Fruit fly (Drosophila melanogaster) whole organism, prepupa: ENCODE results near the gene Tomosyn.

ENCODE experiments used
- Blimp-1 ChIP-seq: fragments of 200-800 bp; sonication (Bioruptor generic); optimal IDR thresholded peaks from 3 replicates; lab custom pipeline; 2017; ENCODE audit warnings: missing biosample characterization, missing genetic modification characterization, mild to moderate bottlenecking, moderate library complexity, missing genetic modification reagents
- CG10631 ChIP-seq: fragments of 200-800 bp; sonication (Bioruptor generic); optimal IDR thresholded peaks from 2 replicates; lab custom pipeline; 2016; ENCODE audit warnings: missing biosample characterization, missing genetic modification characterization
- CG10669 ChIP-seq: fragments of 200-800 bp; sonication (Bioruptor generic); optimal IDR thresholded peaks from 3 replicates; lab custom pipeline; 2018; ENCODE audit warnings: missing biosample characterization, mild to moderate bottlenecking, missing genetic modification characterization, moderate library complexity
- CG11294 ChIP-seq: fragments of 200-800 bp; sonication (Bioruptor generic); IDR thresholded peaks from 2 replicates; pipeline ENCODE4 v1.3.6; 2022; ENCODE audit warnings: missing biosample characterization, missing genetic modification characterization
- CG11762 ChIP-seq: fragments of 200-800 bp; sonication (Bioruptor generic); optimal IDR thresholded peaks from 3 replicates; lab custom pipeline; 2016; ENCODE audit warnings: missing biosample characterization, missing genetic modification characterization; ENCODE audit not compliant: insufficient read depth
- CG11902 ChIP-seq: fragments of 200-800 bp; sonication (Bioruptor generic); optimal IDR thresholded peaks from 3 replicates; lab custom pipeline; 2016; ENCODE audit warnings: missing biosample characterization, missing genetic modification characterization
- CG15336 ChIP-seq: fragments of 200-800 bp; sonication (Bioruptor generic); IDR thresholded peaks from 2 replicates; pipeline ENCODE4 v1.3.6; 2022; ENCODE audit warnings: missing biosample characterization, missing genetic modification characterization
- CG16779 ChIP-seq: fragments of 200-800 bp; sonication (Bioruptor generic); optimal IDR thresholded peaks from 3 replicates; lab custom pipeline; 2017; ENCODE audit warnings: missing biosample characterization, mild to moderate bottlenecking, missing genetic modification characterization
- CG31627 ChIP-seq: fragments of 200-800 bp; sonication (Bioruptor generic); optimal IDR thresholded peaks from 3 replicates; lab custom pipeline; 2016; ENCODE audit warnings: missing biosample characterization, missing genetic modification characterization
- CG6276 ChIP-seq: fragments of 200-800 bp; sonication (Bioruptor generic); optimal IDR thresholded peaks from 2 replicates; lab custom pipeline; 2017; ENCODE audit warnings: missing biosample characterization, mild to moderate bottlenecking, missing genetic modification characterization
- CG6792 ChIP-seq: fragments of 200-800 bp; sonication (Bioruptor generic); optimal IDR thresholded peaks from 3 replicates; lab custom pipeline; 2016; ENCODE audit warnings: missing biosample characterization, missing genetic modification characterization
- CG6808 ChIP-seq: fragments of 200-800 bp; sonication (Bioruptor generic); optimal IDR thresholded peaks from 3 replicates; lab custom pipeline; 2017; ENCODE audit warnings: missing biosample characterization, missing genetic modification characterization, mild to moderate bottlenecking, moderate library complexity, missing genetic modification reagents
- CG7368 ChIP-seq: fragments of 200-800 bp; sonication (Bioruptor generic); optimal IDR thresholded peaks from 3 replicates; lab custom pipeline; 2016; ENCODE audit warnings: missing biosample characterization, missing genetic modification characterization
- CG8319 ChIP-seq: fragments of 200-800 bp; sonication (Bioruptor generic); optimal IDR thresholded peaks from 3 replicates; lab custom pipeline; 2016; ENCODE audit warnings: missing biosample characterization, missing genetic modification characterization
- CG9139 ChIP-seq: fragments of 200-800 bp; sonication (Bioruptor generic); optimal IDR thresholded peaks from 3 replicates; lab custom pipeline; 2017; ENCODE audit warnings: missing biosample characterization, mild to moderate bottlenecking, missing genetic modification characterization
- Eip75B ChIP-seq: fragments of 200-800 bp; sonication (Bioruptor generic); optimal IDR thresholded peaks from 3 replicates; lab custom pipeline; 2016; ENCODE audit warnings: missing biosample characterization, missing genetic modification characterization
- Eip78C ChIP-seq: fragments of 200-800 bp; sonication (Bioruptor generic); peaks from one replicate; lab custom pipeline; 2016; ENCODE audit warnings: missing biosample characterization, missing genetic modification characterization
- Eip93F ChIP-seq: fragments of 200-800 bp; sonication (Bioruptor generic); optimal IDR thresholded peaks from 2 replicates; lab custom pipeline; 2016; ENCODE audit warnings: missing biosample characterization, mild to moderate bottlenecking, missing genetic modification characterization
- Ets21C ChIP-seq: fragments of 200-800 bp; sonication (Bioruptor generic); optimal IDR thresholded peaks from 3 replicates; lab custom pipeline; 2016; ENCODE audit warnings: missing biosample characterization, missing genetic modification characterization
- Ets96B ChIP-seq: fragments of 200-800 bp; optimal IDR thresholded peaks from 2 replicates; lab custom pipeline; 2019; ENCODE audit warnings: missing biosample characterization, mild to moderate bottlenecking, missing genetic modification characterization, moderate library complexity
- Gug ChIP-seq: fragments of 200-800 bp; sonication (Bioruptor generic); IDR thresholded peaks from 2 replicates; pipeline ENCODE4 v1.3.6; 2022; ENCODE audit warnings: missing biosample characterization, missing genetic modification characterization
- Hr39 ChIP-seq: fragments of 200-800 bp; sonication (Bioruptor generic); optimal IDR thresholded peaks from 2 replicates; lab custom pipeline; 2016; ENCODE audit warnings: missing biosample characterization, missing genetic modification characterization
- Hr4 ChIP-seq: fragments of 200-800 bp; sonication (Bioruptor generic); optimal IDR thresholded peaks from 3 replicates; lab custom pipeline; 2016; ENCODE audit warnings: missing biosample characterization, missing genetic modification characterization
- Lpt ChIP-seq: fragments of 200-800 bp; sonication (Bioruptor generic); optimal IDR thresholded peaks from 3 replicates; lab custom pipeline; 2016; ENCODE audit warnings: missing biosample characterization, missing genetic modification characterization
- Met ChIP-seq: fragments of 200-800 bp; sonication (Bioruptor generic); optimal IDR thresholded peaks from 3 replicates; lab custom pipeline; 2016; ENCODE audit warnings: missing biosample characterization, missing genetic modification characterization
- OdsH ChIP-seq: fragments of 200-800 bp; sonication (Bioruptor generic); optimal IDR thresholded peaks from 3 replicates; lab custom pipeline; 2016; ENCODE audit warnings: missing biosample characterization, missing genetic modification characterization
- Smox ChIP-seq: fragments of 200-800 bp; sonication (Bioruptor generic); optimal IDR thresholded peaks from 3 replicates; lab custom pipeline; 2016; ENCODE audit warnings: missing biosample characterization, missing genetic modification characterization
- Sox102F ChIP-seq: fragments of 200-800 bp; sonication (Bioruptor generic); optimal IDR thresholded peaks from 2 replicates; lab custom pipeline; 2016; ENCODE audit warnings: missing biosample characterization, mild to moderate bottlenecking, missing genetic modification characterization
- Sox15 ChIP-seq: fragments of 200-800 bp; sonication (Bioruptor generic); optimal IDR thresholded peaks from 3 replicates; lab custom pipeline; 2016; ENCODE audit warnings: missing biosample characterization, missing genetic modification characterization
- cyc ChIP-seq: fragments of 200-800 bp; sonication (Bioruptor generic); optimal IDR thresholded peaks from 3 replicates; lab custom pipeline; 2016; ENCODE audit warnings: missing biosample characterization, missing genetic modification characterization
- dsx ChIP-seq: fragments of 200-800 bp; optimal IDR thresholded peaks from 3 replicates; lab custom pipeline; 2019; ENCODE audit warnings: missing biosample characterization, mild to moderate bottlenecking, missing genetic modification characterization, moderate library complexity; ENCODE audit not compliant: poor library complexity, severe bottlenecking
- net ChIP-seq: fragments of 200-800 bp; sonication (Bioruptor generic); optimal IDR thresholded peaks from 3 replicates; lab custom pipeline; 2016; ENCODE audit warnings: missing biosample characterization, missing genetic modification characterization
- pdm3 ChIP-seq: fragments of 200-800 bp; sonication (Bioruptor generic); optimal IDR thresholded peaks from 3 replicates; lab custom pipeline; 2016; ENCODE audit warnings: missing biosample characterization, missing genetic modification characterization
- salr ChIP-seq, 2 experiments: fragments of 200-800 bp; sonication (Bioruptor generic); optimal IDR thresholded peaks; 3 replicates each; lab custom pipeline; 2016 to 2018; ENCODE audit warnings: missing biosample characterization in 2 of 2, missing genetic modification characterization in 2 of 2, mild to moderate bottlenecking in 1 of 2
- ss ChIP-seq, 2 experiments: fragments of 200-800 bp; sonication (Bioruptor generic); optimal IDR thresholded peaks; 2 replicates in 1 of 2; 3 replicates in 1 of 2; lab custom pipeline; 2017 to 2018; ENCODE audit warnings: mild to moderate bottlenecking in 2 of 2, missing biosample characterization in 2 of 2, missing genetic modification characterization in 2 of 2, moderate library complexity in 1 of 2
- svp ChIP-seq: fragments of 200-800 bp; sonication (Bioruptor generic); peaks from one replicate; lab custom pipeline; 2016; ENCODE audit warnings: missing biosample characterization, missing genetic modification characterization
- topi ChIP-seq: fragments of 200-800 bp; sonication (Bioruptor generic); optimal IDR thresholded peaks from 3 replicates; lab custom pipeline; 2016; ENCODE audit warnings: missing biosample characterization, missing genetic modification characterization

Tomosyn gene

dm6 chrX:12676554-12677336 is 45.3 kb downstream of the Tomosyn start (continued):
- TF ChIP-seq ss (GFP tag; optimal IDR thresholded peaks at IDR 0.05; lab: Kevin White, UChicago) = peak; percentile 95 to 96
- TF ChIP-seq salr (GFP tag; optimal IDR thresholded peaks at IDR 0.05; lab: Kevin White, UChicago) = peak in 1 of 2 experiments; percentile 57
- peak; percentile 70 for TF ChIP-seq Eip75B (GFP tag; lab: Kevin White, UChicago)
- TF ChIP-seq Hr39 (GFP tag; lab: Kevin White, UChicago) = no peak
- peak; percentile 82 for TF ChIP-seq Lpt (GFP tag; lab: Kevin White, UChicago)
- TF ChIP-seq CG10631 (GFP tag; lab: Kevin White, UChicago) = peak; percentile 31
- no peak for TF ChIP-seq CG31627 (GFP tag; lab: Kevin White, UChicago)
- peak; percentile 70 for TF ChIP-seq net
- TF ChIP-seq Met = peak; percentile 64
- TF ChIP-seq OdsH (GFP tag; lab: Kevin White, UChicago) = peak; percentile 27
- TF ChIP-seq Gug = peak; percentile 19; the same call in 1 of the 2 replicates
- TF ChIP-seq CG11294 (GFP tag; lab: Robert Waterston, UW) = no peak; the same call in 1 of the 2 replicates
- TF ChIP-seq CG6808 = peak; percentile 88
- no peak for TF ChIP-seq CG8319
- no peak for TF ChIP-seq CG11902 (GFP tag; lab: Kevin White, UChicago)
- TF ChIP-seq CG16779 = peak; percentile 73
- peak; percentile 76 for TF ChIP-seq Sox102F (GFP tag; lab: Kevin White, UChicago)
- TF ChIP-seq Hr4 (GFP tag; lab: Kevin White, UChicago) = peak; percentile 9
- TF ChIP-seq CG6276 (GFP tag; lab: Kevin White, UChicago) = peak; percentile 77
- peak; percentile 67 for TF ChIP-seq Ets96B (tag; lab: Kevin White, UChicago)
- TF ChIP-seq CG11762 (GFP tag; lab: Kevin White, UChicago) = peak; percentile 16
- TF ChIP-seq pdm3 (GFP tag; lab: Kevin White, UChicago) = peak; percentile 64
- TF ChIP-seq dsx = peak; percentile 79
- peak; percentile 48 for TF ChIP-seq topi (GFP tag; lab: Kevin White, UChicago)
- peak; percentile 83 for TF ChIP-seq Eip78C (GFP tag; lab: Kevin White, UChicago)
- TF ChIP-seq cyc (GFP tag; lab: Kevin White, UChicago) = peak; percentile 18
- TF ChIP-seq CG9139 (GFP tag; lab: Kevin White, UChicago) = peak; percentile 88
- TF ChIP-seq Blimp-1 = peak; percentile 72
- peak; percentile 27 for TF ChIP-seq Eip93F (GFP tag; lab: Kevin White, UChicago)
- no peak for TF ChIP-seq Sox15 (GFP tag; lab: Kevin White, UChicago)
- TF ChIP-seq CG6792 (GFP tag; lab: Kevin White, UChicago) = peak; percentile 29
- peak; percentile 60 for TF ChIP-seq svp (GFP tag; lab: Kevin White, UChicago)
- peak; percentile 17 for TF ChIP-seq Smox (GFP tag; lab: Kevin White, UChicago)
- peak; percentile 77 for TF ChIP-seq CG15336 (GFP tag; lab: Robert Waterston, UW)

- TF ChIP-seq CG11294 (GFP tag; lab: Robert Waterston, UW) (no peak), svp (GFP tag; lab: Kevin White, UChicago) (peak; percentile 88), Eip78C (GFP tag; lab: Kevin White, UChicago) (peak; percentile 1), CG10669 (no peak), Blimp-1 (no peak), Ets21C (GFP tag; lab: Kevin White, UChicago) (no peak), CG16779 (no peak), CG7368 (no peak)
These were observed 51.1 kb downstream of the Tomosyn start for dm6 chrX:12682403-12682958.
